Worm (Caenorhabditis elegans) whole organism, L2 larva: Measurements from ENCODE around the gene eif-3.G.

ENCODE experiments used
- F13H6.1 ChIP-seq: sonication (generic microtip); optimal IDR thresholded peaks from 2 replicates; lab custom pipeline; 2016; ENCODE audit warnings: missing genetic modification characterization, missing compliant biosample characterization
- R02D3.7 ChIP-seq: fragments of 150-350 bp; optimal IDR thresholded peaks from 2 replicates; lab custom pipeline; 2014; ENCODE audit warnings: missing biosample characterization, missing genetic modification characterization
- ZK546.5 ChIP-seq: sonication (generic microtip); optimal IDR thresholded peaks from 2 replicates; lab custom pipeline; 2017; ENCODE audit warnings: missing biosample characterization, missing genetic modification characterization
- aly-2 ChIP-seq: fragments of 150-350 bp; optimal IDR thresholded peaks from 2 replicates; lab custom pipeline; 2014; ENCODE audit warnings: missing biosample characterization, missing genetic modification characterization
- ama-1 ChIP-seq: fragments of 150-350 bp; optimal IDR thresholded peaks from 2 replicates; lab custom pipeline; 2018; ENCODE audit warnings: inconsistent platforms
- blmp-1 ChIP-seq: sonication (generic microtip); optimal IDR thresholded peaks from 2 replicates; lab custom pipeline; 2017; ENCODE audit warnings: missing genetic modification characterization, mild to moderate bottlenecking, missing compliant biosample characterization, antibody characterized with exemption, moderate library complexity; ENCODE audit not compliant: insufficient read depth
- ceh-16 ChIP-seq: fragments of 150-350 bp; optimal IDR thresholded peaks from 2 replicates; lab custom pipeline; 2014; ENCODE audit warnings: missing biosample characterization, missing genetic modification characterization
- ceh-82 ChIP-seq: fragments of 150-350 bp; optimal IDR thresholded peaks from 2 replicates; lab custom pipeline; 2014; ENCODE audit warnings: missing biosample characterization, missing genetic modification characterization
- elt-1 ChIP-seq: fragments of 150-350 bp; optimal IDR thresholded peaks from 2 replicates; lab custom pipeline; 2014; ENCODE audit warnings: missing biosample characterization, missing genetic modification characterization
- elt-3 ChIP-seq: sonication (generic microtip); optimal IDR thresholded peaks from 2 replicates; lab custom pipeline; 2017; ENCODE audit warnings: missing biosample characterization, missing genetic modification characterization
- gmeb-1 ChIP-seq: fragments of 150-350 bp; optimal IDR thresholded peaks from 2 replicates; lab custom pipeline; 2014; ENCODE audit warnings: missing biosample characterization, missing genetic modification characterization
- lin-11 ChIP-seq: fragments of 150-350 bp; sonication (generic microtip); optimal IDR thresholded peaks from 2 replicates; lab custom pipeline; 2014; ENCODE audit warnings: missing biosample characterization, missing genetic modification characterization, inconsistent platforms, mixed read lengths
- lin-13 ChIP-seq: fragments of 150-350 bp; optimal IDR thresholded peaks from 2 replicates; lab custom pipeline; 2014; ENCODE audit warnings: missing biosample characterization, missing genetic modification reagents, missing genetic modification characterization
- lin-39 ChIP-seq: fragments of 150-350 bp; optimal IDR thresholded peaks from 2 replicates; lab custom pipeline; 2014; ENCODE audit warnings: missing biosample characterization, missing genetic modification reagents, missing genetic modification characterization
- mab-5 ChIP-seq: fragments of 150-350 bp; optimal IDR thresholded peaks from 2 replicates; lab custom pipeline; 2014; ENCODE audit warnings: missing biosample characterization, missing genetic modification characterization
- mbf-1 ChIP-seq: sonication (generic microtip); optimal IDR thresholded peaks from 2 replicates; lab custom pipeline; 2017; ENCODE audit warnings: missing biosample characterization, missing genetic modification characterization
- nhr-10 ChIP-seq: sonication (generic microtip); optimal IDR thresholded peaks from 2 replicates; lab custom pipeline; 2017; ENCODE audit warnings: missing biosample characterization, missing genetic modification characterization
- nhr-11 ChIP-seq: fragments of 150-350 bp; optimal IDR thresholded peaks from 2 replicates; lab custom pipeline; 2014; ENCODE audit warnings: missing biosample characterization, missing genetic modification characterization
- nhr-12 ChIP-seq: fragments of 150-350 bp; optimal IDR thresholded peaks from 2 replicates; lab custom pipeline; 2014; ENCODE audit warnings: missing biosample characterization, missing genetic modification characterization
- nhr-129 ChIP-seq: fragments of 150-350 bp; optimal IDR thresholded peaks from 2 replicates; lab custom pipeline; 2014; ENCODE audit warnings: missing biosample characterization, missing genetic modification characterization
- nhr-21 ChIP-seq: fragments of 150-350 bp; optimal IDR thresholded peaks from 2 replicates; lab custom pipeline; 2014; ENCODE audit warnings: missing biosample characterization, missing genetic modification characterization
- nhr-23 ChIP-seq: fragments of 150-350 bp; optimal IDR thresholded peaks from 2 replicates; lab custom pipeline; 2014; ENCODE audit warnings: missing biosample characterization, missing genetic modification reagents, missing genetic modification characterization
- nhr-237 ChIP-seq: fragments of 150-350 bp; optimal IDR thresholded peaks from 2 replicates; lab custom pipeline; 2014; ENCODE audit warnings: missing biosample characterization, missing genetic modification characterization
- nhr-25 ChIP-seq: fragments of 150-350 bp; sonication (generic microtip); optimal IDR thresholded peaks from 3 replicates; lab custom pipeline; 2014; ENCODE audit warnings: missing biosample characterization, missing genetic modification characterization
- nhr-6 ChIP-seq: fragments of 150-350 bp; optimal IDR thresholded peaks from 2 replicates; lab custom pipeline; 2014; ENCODE audit warnings: missing biosample characterization, missing genetic modification characterization
- nhr-77 ChIP-seq: fragments of 150-350 bp; optimal IDR thresholded peaks from 2 replicates; lab custom pipeline; 2014; ENCODE audit warnings: missing biosample characterization, missing genetic modification characterization
- peb-1 ChIP-seq: fragments of 150-350 bp; optimal IDR thresholded peaks from 2 replicates; lab custom pipeline; 2014; ENCODE audit warnings: missing biosample characterization, missing genetic modification characterization
- snpc-4 ChIP-seq: fragments of 150-350 bp; optimal IDR thresholded peaks from 2 replicates; lab custom pipeline; 2014; ENCODE audit warnings: missing biosample characterization, missing genetic modification characterization
- unc-39 ChIP-seq: fragments of 150-350 bp; optimal IDR thresholded peaks from 2 replicates; lab custom pipeline; 2014; ENCODE audit warnings: missing biosample characterization, missing genetic modification characterization
- unc-55 ChIP-seq: fragments of 150-350 bp; sonication (generic microtip); optimal IDR thresholded peaks from 3 replicates; lab custom pipeline; 2014; ENCODE audit warnings: missing biosample characterization, missing genetic modification reagents, missing genetic modification characterization
- zag-1 ChIP-seq: fragments of 150-350 bp; optimal IDR thresholded peaks from 2 replicates; lab custom pipeline; 2014; ENCODE audit warnings: missing biosample characterization, missing genetic modification characterization
- ztf-1 ChIP-seq: fragments of 200-800 bp; sonication (Bioruptor generic); conservative IDR thresholded peaks from 2 replicates; pipeline ENCODE4 v1.3.6; 2022; ENCODE audit warnings: missing genetic modification characterization, missing compliant biosample characterization
- ztf-4 ChIP-seq: fragments of 150-350 bp; optimal IDR thresholded peaks from 2 replicates; lab custom pipeline; 2014; ENCODE audit warnings: missing biosample characterization, missing genetic modification characterization

Gene eif-3.G

ce11 chrII:8467809-8468208 lies 25.2 kb downstream of the eif-3.G start, which contains the start of gene M05D6.2:
M05D6.2 (plus strand) TSS chrII:8468109.
- TF ChIP-seq lin-11 (tag; lab: Kevin White, UChicago) (no peak), snpc-4 (tag; lab: Kevin White, UChicago) (no peak), blmp-1 (tag; lab: Kevin White, UChicago) (no peak), ztf-4 (tag; lab: Kevin White, UChicago) (no peak), elt-3 (tag; lab: Kevin White, UChicago) (no peak), lin-39 (tag; lab: Kevin White, UChicago) (no peak), zag-1 (no peak), aly-2 (no peak), mab-5 (tag; lab: Kevin White, UChicago) (no peak), nhr-12 (tag; lab: Kevin White, UChicago) (no peak), nhr-25 (no peak), unc-55 (GFP tag; lab: Kevin White, UChicago) (no peak)
- TF ChIP-seq, all 48 proteins: peak for 0

DNA sequence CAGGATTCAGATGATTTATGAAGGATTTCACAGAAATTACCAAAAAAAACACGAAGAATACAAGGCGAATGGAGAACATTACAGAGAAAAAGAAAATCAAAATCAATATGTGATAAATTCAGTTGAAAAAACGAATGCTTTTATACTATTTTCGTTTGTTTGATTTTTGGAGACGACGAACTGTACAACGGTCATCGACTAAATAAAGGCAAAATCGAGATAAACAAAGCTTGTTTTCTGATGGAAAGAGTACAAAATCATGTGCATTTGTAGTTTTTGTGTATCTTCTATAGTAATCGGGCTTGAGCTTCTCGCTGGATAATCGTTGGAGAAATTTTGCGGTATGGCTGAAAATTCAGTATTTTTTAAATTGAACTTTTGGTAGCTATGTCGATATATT lies 28.6 kb downstream of the eif-3.G start, which contains the start of gene M05D6.8:
Gene M05D6.8 (minus strand): TSS at position 101 of the 400 bp plus-strand sequence.
- TF ChIP-seq mbf-1 (tag; lab: Kevin White, UChicago), result no peak
- no peak for TF ChIP-seq ceh-82
- no peak for TF ChIP-seq elt-3 (tag; lab: Kevin White, UChicago)
- TF ChIP-seq peb-1 (tag; lab: Kevin White, UChicago), result no peak
- no peak for TF ChIP-seq nhr-10 (tag; lab: Kevin White, UChicago)
- TF ChIP-seq mab-5 (tag; lab: Kevin White, UChicago), result no peak
- no peak for TF ChIP-seq ZK546.5 (tag; lab: Kevin White, UChicago)
- no peak for TF ChIP-seq nhr-6 (tag; lab: Kevin White, UChicago)
- no peak for TF ChIP-seq F13H6.1 (tag; lab: Kevin White, UChicago)
- TF ChIP-seq zag-1, result no peak
- no peak for TF ChIP-seq R02D3.7

- TF ChIP-seq nhr-129 (tag; lab: Kevin White, UChicago) (no peak), ceh-16 (tag; lab: Kevin White, UChicago) (no peak), nhr-25 (no peak), nhr-11 (tag; lab: Kevin White, UChicago) (no peak), ztf-1 (GFP tag; lab: Robert Waterston, UW) (no peak), snpc-4 (tag; lab: Kevin White, UChicago) (no peak), nhr-237 (tag; lab: Kevin White, UChicago) (no peak), nhr-77 (tag; lab: Kevin White, UChicago) (no peak), ceh-82 (no peak)
Measured at ce11 chrII:8472916-8473315, 30.3 kb downstream of the eif-3.G start.

DNA sequence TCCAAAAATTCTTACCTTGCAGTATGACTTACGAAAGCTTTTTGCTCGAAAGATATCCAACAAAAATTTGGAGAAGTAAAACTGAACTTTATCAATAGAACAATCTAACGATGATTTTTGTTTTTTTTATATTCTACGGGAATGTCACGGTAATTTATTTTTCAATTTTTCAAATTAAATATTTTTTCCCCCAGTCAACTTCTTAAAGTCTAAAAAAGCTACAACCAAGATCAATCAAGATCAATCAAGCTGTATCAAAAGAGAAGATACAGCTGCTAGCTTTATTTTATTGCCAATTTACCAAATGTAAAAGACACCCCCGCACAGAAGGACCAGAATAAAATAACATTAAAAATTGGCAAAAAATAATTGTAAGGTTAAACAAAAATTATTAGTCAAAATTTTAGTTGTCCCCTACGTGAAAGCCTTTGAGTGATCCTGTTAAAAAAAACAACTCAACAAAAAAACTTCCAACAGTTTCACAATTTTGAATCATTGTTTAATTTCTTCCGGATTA lies 32.8 kb downstream of the eif-3.G start, which contains the start of the genes M05D6.1 and M05D6.3:
Gene M05D6.1 (minus strand): TSS at position 101 of the 517 bp plus-strand sequence.
Gene M05D6.3 (plus strand): TSS at position 467 of the 517 bp plus-strand sequence.
- no peak for TF ChIP-seq unc-39 (tag; lab: Kevin White, UChicago)
- no peak for TF ChIP-seq nhr-6 (tag; lab: Kevin White, UChicago)
- TF ChIP-seq elt-1, result no peak
- no peak for TF ChIP-seq lin-11 (tag; lab: Kevin White, UChicago)
- TF ChIP-seq mab-5 (tag; lab: Kevin White, UChicago), result no peak
- TF ChIP-seq zag-1, result no peak
- no peak for TF ChIP-seq ceh-16 (tag; lab: Kevin White, UChicago)

DNA sequence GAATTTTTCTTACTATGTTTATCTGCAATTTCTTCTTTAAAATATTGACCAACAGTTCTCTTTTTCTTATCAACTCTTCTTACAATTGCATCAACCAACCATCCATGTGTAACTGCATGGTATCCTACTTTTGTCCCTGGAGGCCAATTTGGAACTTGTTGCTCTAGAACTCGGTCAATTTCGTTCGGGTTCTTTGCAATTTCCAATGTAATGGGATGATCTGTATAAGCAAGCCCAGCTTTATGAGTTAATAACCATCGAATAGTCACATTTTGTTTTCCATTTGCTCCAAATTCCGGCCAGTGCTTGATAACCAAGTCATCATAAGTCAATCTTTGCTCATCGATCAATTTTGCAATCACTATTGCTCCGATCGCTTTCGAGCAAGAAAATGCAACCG lies 36.8 kb downstream of the eif-3.G start:
- no peak for TF ChIP-seq nhr-23 (tag; lab: Kevin White, UChicago)
- TF ChIP-seq gmeb-1 (tag; lab: Kevin White, UChicago), result no peak
- TF ChIP-seq ama-1, result peak; percentile 70

ce11 chrII:8480166-8480565 lies 37.6 kb downstream of the eif-3.G start, which contains the start of gene lact-4:
lact-4 (minus strand) TSS chrII:8480478.
- TF ChIP-seq R02D3.7 (no peak), nhr-21 (tag; lab: Kevin White, UChicago) (no peak), nhr-11 (tag; lab: Kevin White, UChicago) (no peak), lin-13 (GFP tag; lab: Kevin White, UChicago) (no peak)
